Worm (Caenorhabditis elegans) whole organism, L4 larva: ENCODE results near the gene C28C12.1.
A peak's percentile ranks its signal among the peaks of the same experiment; 100 is the strongest.

Source experiments
- D1046.2 ChIP-seq: fragments of 200-800 bp; sonication (Bioruptor generic); IDR thresholded peaks from 2 replicates; pipeline ENCODE4 v1.3.6; 2022; ENCODE audit warnings: missing genetic modification characterization, missing compliant biosample characterization
- F10B5.3 ChIP-seq: sonication (generic microtip); optimal IDR thresholded peaks from 2 replicates; lab custom pipeline; 2016; ENCODE audit warnings: mild to moderate bottlenecking, missing genetic modification characterization, missing compliant biosample characterization
- F37D6.2 ChIP-seq: sonication (generic microtip); optimal IDR thresholded peaks from 2 replicates; lab custom pipeline; 2016; ENCODE audit warnings: mild to moderate bottlenecking, missing genetic modification characterization, missing compliant biosample characterization
- R02D3.7 ChIP-seq: fragments of 150-350 bp; sonication (generic microtip); optimal IDR thresholded peaks from 3 replicates; lab custom pipeline; 2014; ENCODE audit warnings: missing biosample characterization, missing genetic modification characterization
- Y105C5A.15 ChIP-seq: fragments of 200-800 bp; sonication (Bioruptor generic); IDR thresholded peaks from 2 replicates; pipeline ENCODE4 v1.3.6; 2022; ENCODE audit warnings: missing genetic modification characterization, missing compliant biosample characterization
- Y75B8A.6 ChIP-seq: fragments of 200-800 bp; sonication (Bioruptor generic); IDR thresholded peaks from 2 replicates; pipeline ENCODE4 v1.3.6; 2022; ENCODE audit warnings: missing genetic modification reagents, missing genetic modification characterization, missing compliant biosample characterization
- ZK337.2 ChIP-seq: fragments of 200-800 bp; sonication (Bioruptor generic); IDR thresholded peaks from 2 replicates; pipeline ENCODE4 v1.3.6; 2022; ENCODE audit warnings: missing genetic modification reagents, missing genetic modification characterization, missing compliant biosample characterization
- aha-1 ChIP-seq: fragments of 150-350 bp; peaks from one replicate; lab custom pipeline; 2014; ENCODE audit warnings: missing biosample characterization, missing genetic modification characterization
- aly-2 ChIP-seq: sonication (generic microtip); optimal IDR thresholded peaks from 2 replicates; lab custom pipeline; 2018; ENCODE audit warnings: missing biosample characterization, missing genetic modification characterization
- ama-1 ChIP-seq: fragments of 150-350 bp; optimal IDR thresholded peaks from 2 replicates; lab custom pipeline; 2014; ENCODE audit warnings: inconsistent platforms, mixed read lengths
- ceh-20 ChIP-seq: fragments of 200-800 bp; sonication (Bioruptor generic); IDR thresholded peaks from 2 replicates; pipeline ENCODE4 v1.3.6; 2022; ENCODE audit warnings: missing genetic modification reagents, missing genetic modification characterization, missing compliant biosample characterization
- ceh-28 ChIP-seq: fragments of 150-350 bp; optimal IDR thresholded peaks from 2 replicates; lab custom pipeline; 2014; ENCODE audit warnings: missing biosample characterization, missing genetic modification reagents, missing genetic modification characterization
- ceh-62 ChIP-seq: sonication (generic microtip); optimal IDR thresholded peaks from 2 replicates; lab custom pipeline; 2017; ENCODE audit warnings: missing biosample characterization, missing genetic modification characterization
- ces-1 ChIP-seq: fragments of 150-350 bp; sonication (generic microtip); optimal IDR thresholded peaks from 4 replicates; lab custom pipeline; 2014; ENCODE audit warnings: missing biosample characterization, missing genetic modification reagents, missing genetic modification characterization
- cey-2 ChIP-seq: sonication (generic microtip); optimal IDR thresholded peaks from 3 replicates; lab custom pipeline; 2017; ENCODE audit warnings: missing genetic modification characterization, mild to moderate bottlenecking, missing compliant biosample characterization, antibody characterized with exemption, borderline replicate concordance; ENCODE audit not compliant: insufficient read depth
- ctbp-1 ChIP-seq: fragments of 200-800 bp; sonication (Bioruptor generic); IDR thresholded peaks from 2 replicates; pipeline ENCODE4 v1.3.6; 2022; ENCODE audit warnings: missing genetic modification reagents, missing genetic modification characterization, missing compliant biosample characterization
- daf-12 ChIP-seq: fragments of 150-350 bp; optimal IDR thresholded peaks from 2 replicates; lab custom pipeline; 2014; ENCODE audit warnings: missing biosample characterization, missing genetic modification reagents, missing genetic modification characterization
- dmd-6 ChIP-seq: fragments of 200-800 bp; sonication (Bioruptor generic); IDR thresholded peaks from 2 replicates; pipeline ENCODE4 v1.3.6; 2022; ENCODE audit warnings: missing genetic modification reagents, missing genetic modification characterization, missing compliant biosample characterization
- egl-27 ChIP-seq: sonication (generic microtip); optimal IDR thresholded peaks from 3 replicates; lab custom pipeline; 2017; ENCODE audit warnings: missing biosample characterization, missing genetic modification reagents, missing genetic modification characterization
- egl-43 ChIP-seq: fragments of 200-800 bp; sonication (Bioruptor generic); IDR thresholded peaks from 2 replicates; pipeline ENCODE4 v1.3.6; 2022; ENCODE audit warnings: missing genetic modification reagents, missing genetic modification characterization, missing compliant biosample characterization
- fos-1 ChIP-seq: fragments of 150-350 bp; optimal IDR thresholded peaks from 2 replicates; lab custom pipeline; 2014; ENCODE audit warnings: missing biosample characterization, missing genetic modification characterization
- gei-8 ChIP-seq: fragments of 200-800 bp; sonication (Bioruptor generic); optimal IDR thresholded peaks from 2 replicates; lab custom pipeline; 2018; ENCODE audit warnings: mild to moderate bottlenecking, missing genetic modification characterization, missing compliant biosample characterization
- hlh-11 ChIP-seq: fragments of 200-800 bp; sonication (Bioruptor generic); optimal IDR thresholded peaks from 2 replicates; lab custom pipeline; 2018; ENCODE audit warnings: mild to moderate bottlenecking, missing genetic modification characterization, missing compliant biosample characterization
- jun-1 ChIP-seq: fragments of 150-350 bp; optimal IDR thresholded peaks from 2 replicates; lab custom pipeline; 2014; ENCODE audit warnings: missing biosample characterization, missing genetic modification reagents, missing genetic modification characterization
- lin-13 ChIP-seq: fragments of 150-350 bp; optimal IDR thresholded peaks from 2 replicates; lab custom pipeline; 2014; ENCODE audit warnings: missing biosample characterization, missing genetic modification reagents, missing genetic modification characterization
- lin-15B ChIP-seq: fragments of 150-350 bp; sonication (generic microtip); optimal IDR thresholded peaks from 3 replicates; lab custom pipeline; 2014; ENCODE audit warnings: missing biosample characterization, missing genetic modification characterization
- lin-38 ChIP-seq: fragments of 200-800 bp; sonication (Bioruptor generic); IDR thresholded peaks from 2 replicates; pipeline ENCODE4 v1.3.6; 2022; ENCODE audit warnings: missing genetic modification reagents, missing genetic modification characterization, missing compliant biosample characterization
- lsy-2 ChIP-seq, 2 experiments: fragments of 150-350 bp in 1 of 2; sonication (generic microtip) in 1 of 2; optimal IDR thresholded peaks; 2 replicates each; lab custom pipeline; 2014 to 2017; ENCODE audit warnings: missing biosample characterization in 2 of 2, missing genetic modification characterization in 2 of 2
- madf-9 ChIP-seq: fragments of 200-800 bp; sonication (Bioruptor generic); conservative IDR thresholded peaks from 2 replicates; pipeline ENCODE4 v1.3.6; 2022; ENCODE audit warnings: missing genetic modification reagents, missing genetic modification characterization, missing compliant biosample characterization
- mdt-29 ChIP-seq: fragments of 200-800 bp; sonication (Bioruptor generic); IDR thresholded peaks from 2 replicates; pipeline ENCODE4 v1.3.6; 2022; ENCODE audit warnings: missing genetic modification reagents, missing genetic modification characterization, missing compliant biosample characterization
- mes-2 ChIP-seq: sonication (generic microtip); optimal IDR thresholded peaks from 2 replicates; lab custom pipeline; 2016; ENCODE audit warnings: missing genotype, mild to moderate bottlenecking, missing genetic modification characterization, missing compliant biosample characterization; ENCODE audit not compliant: poor library complexity, severe bottlenecking
- mxl-3 ChIP-seq: fragments of 200-800 bp; sonication (Bioruptor generic); optimal IDR thresholded peaks from 2 replicates; lab custom pipeline; 2018; ENCODE audit warnings: mild to moderate bottlenecking, missing genetic modification characterization, missing compliant biosample characterization
- nhr-11 ChIP-seq: fragments of 150-350 bp; optimal IDR thresholded peaks from 2 replicates; lab custom pipeline; 2014; ENCODE audit warnings: missing biosample characterization, missing genetic modification characterization
- nhr-111 ChIP-seq: fragments of 200-800 bp; sonication (Bioruptor generic); optimal IDR thresholded peaks from 2 replicates; lab custom pipeline; 2018; ENCODE audit warnings: mild to moderate bottlenecking, missing genetic modification characterization, missing compliant biosample characterization
- nhr-28 ChIP-seq: fragments of 150-350 bp; optimal IDR thresholded peaks from 2 replicates; lab custom pipeline; 2014; ENCODE audit warnings: missing biosample characterization, missing genetic modification characterization
- nhr-6 ChIP-seq: fragments of 150-350 bp; optimal IDR thresholded peaks from 2 replicates; lab custom pipeline; 2014; ENCODE audit warnings: missing biosample characterization, missing genetic modification characterization
- pha-4 ChIP-seq, 2 experiments: fragments of 150-350 bp in 1 of 2; fragments of 200-800 bp in 1 of 2; sonication (Bioruptor generic) in 1 of 2; IDR thresholded peaks in 1 of 2; optimal IDR thresholded peaks in 1 of 2; 2 replicates each; pipeline versions ENCODE4 v1.3.6 to Lab custom; 2014 to 2022; ENCODE audit warnings: missing genetic modification characterization in 2 of 2, missing genetic modification reagents in 2 of 2, missing biosample characterization in 1 of 2, missing compliant biosample characterization in 1 of 2
- saeg-2 ChIP-seq: fragments of 200-800 bp; sonication (Bioruptor generic); IDR thresholded peaks from 2 replicates; pipeline ENCODE4 v1.3.6; 2022; ENCODE audit warnings: missing genetic modification reagents, missing genetic modification characterization, missing compliant biosample characterization
- skn-1 ChIP-seq: fragments of 150-350 bp; optimal IDR thresholded peaks from 2 replicates; lab custom pipeline; 2014; ENCODE audit warnings: missing biosample characterization, missing genetic modification characterization
- spr-1 ChIP-seq: sonication (generic microtip); optimal IDR thresholded peaks from 2 replicates; lab custom pipeline; 2016; ENCODE audit warnings: mild to moderate bottlenecking, missing genetic modification characterization, missing compliant biosample characterization
- tag-97 ChIP-seq: fragments of 200-800 bp; sonication (Bioruptor generic); IDR thresholded peaks from 2 replicates; pipeline ENCODE4 v1.3.6; 2022; ENCODE audit warnings: missing genetic modification characterization, missing compliant biosample characterization
- tra-1 ChIP-seq: fragments of 200-800 bp; sonication (Bioruptor generic); IDR thresholded peaks from 2 replicates; pipeline ENCODE4 v1.3.6; 2022; ENCODE audit warnings: missing genetic modification reagents, missing genetic modification characterization, missing compliant biosample characterization
- unc-62 ChIP-seq, 3 experiments: fragments of 150-350 bp in 1 of 3; sonication (generic microtip); optimal IDR thresholded peaks in 2 of 3; peaks in 1 of 3; 1 replicate in 1 of 3; 2 replicates in 2 of 3; lab custom pipeline; 2014 to 2017; ENCODE audit warnings: missing biosample characterization in 3 of 3, missing genetic modification characterization in 3 of 3, missing genetic modification reagents in 3 of 3, missing genotype in 1 of 3
- zfp-2 ChIP-seq: sonication (generic microtip); optimal IDR thresholded peaks from 2 replicates; lab custom pipeline; 2016; ENCODE audit warnings: mild to moderate bottlenecking, missing genetic modification characterization, missing compliant biosample characterization
- zfp-3 ChIP-seq: fragments of 200-800 bp; sonication (Bioruptor generic); conservative IDR thresholded peaks from 2 replicates; pipeline ENCODE4 v1.3.6; 2022; ENCODE audit warnings: missing genetic modification reagents, missing genetic modification characterization, missing compliant biosample characterization
- zip-2 ChIP-seq: fragments of 150-350 bp; optimal IDR thresholded peaks from 2 replicates; lab custom pipeline; 2014; ENCODE audit warnings: missing biosample characterization, missing genetic modification characterization

Gene C28C12.1

ce11 chrIV:8529039-8529438 lies 27.6 kb downstream of the C28C12.1 start (continued):
- no peak for TF ChIP-seq Y105C5A.15 (GFP tag; lab: Robert Waterston, UW)
- peak in 1 of 2 experiments; percentile 56 for TF ChIP-seq lsy-2 (tag; optimal IDR thresholded peaks at IDR 0.05; lab: Kevin White, UChicago)
- TF ChIP-seq mxl-3 (GFP tag; lab: Kevin White, UChicago): peak; percentile 43
- TF ChIP-seq ctbp-1 (GFP tag; lab: Robert Waterston, UW): 0 out of 2 replicates have a peak, but pooled peaks have one; percentile 8
- no peak for TF ChIP-seq gei-8 (GFP tag; lab: Kevin White, UChicago)
- TF ChIP-seq R02D3.7 (tag; lab: Kevin White, UChicago): no peak
- TF ChIP-seq zfp-2 (tag; lab: Kevin White, UChicago): no peak
- no peak for TF ChIP-seq D1046.2 (GFP tag; lab: Robert Waterston, UW)
- TF ChIP-seq dmd-6 (GFP tag; lab: Robert Waterston, UW): peak; percentile 69
- peak; percentile 74 for TF ChIP-seq hlh-11 (tag; lab: Kevin White, UChicago)

- TF ChIP-seq F37D6.2 (tag; lab: Kevin White, UChicago) (no peak), tag-97 (GFP tag; lab: Robert Waterston, UW) (no peak), ces-1 (GFP tag; lab: Kevin White, UChicago) (no peak), ceh-28 (tag; lab: Kevin White, UChicago) (no peak), mes-2 (tag; lab: Kevin White, UChicago) (peak; percentile 40), saeg-2 (peak; percentile 77; the same call in 1 of the 2 replicates), jun-1 (tag; lab: Kevin White, UChicago) (peak; percentile 47), zfp-2 (tag; lab: Kevin White, UChicago) (no peak), lin-15B (no peak), fos-1 (tag; lab: Kevin White, UChicago) (peak; percentile 76), cey-2 (tag; lab: Kevin White, UChicago) (peak; percentile 95), tra-1 (GFP tag; lab: Robert Waterston, UW) (peak; percentile 94), ama-1 (peak; percentile 0), egl-27 (tag; lab: Kevin White, UChicago) (no peak), ceh-62 (tag; lab: Kevin White, UChicago) (no peak), egl-43 (GFP tag; lab: Robert Waterston, UW) (no peak), gei-8 (GFP tag; lab: Kevin White, UChicago) (peak; percentile 85), aha-1 (tag; lab: Kevin White, UChicago) (peak; percentile 98), R02D3.7 (tag; lab: Kevin White, UChicago) (no peak), nhr-111 (GFP tag; lab: Kevin White, UChicago) (no peak), nhr-28 (tag; lab: Kevin White, UChicago) (peak; percentile 99), lin-38 (GFP tag; lab: Robert Waterston, UW) (peak; percentile 25; the same call in 1 of the 2 replicates), pha-4 (GFP tag; IDR thresholded peaks at IDR 0.05; lab: Robert Waterston, UW) (peak; percentile 66; the same call in 1 of the 2 replicates), pha-4 (tag; optimal IDR thresholded peaks at IDR 0.05; lab: Kevin White, UChicago) (no peak), daf-12 (tag; lab: Kevin White, UChicago) (no peak), nhr-6 (tag; lab: Kevin White, UChicago) (peak; percentile 91), skn-1 (tag; lab: Kevin White, UChicago) (no peak), F10B5.3 (tag; lab: Kevin White, UChicago) (no peak), spr-1 (tag; lab: Kevin White, UChicago) (no peak), ZK337.2 (no peak), lin-13 (GFP tag; lab: Kevin White, UChicago) (peak; percentile 15), zip-2 (peak; percentile 26), zfp-3 (GFP tag; lab: Robert Waterston, UW) (peak; percentile 61; the same call in 1 of the 2 replicates), nhr-11 (tag; lab: Kevin White, UChicago) (no peak), Y75B8A.6 (GFP tag; lab: Robert Waterston, UW) (no peak), unc-62 (GFP tag; optimal IDR thresholded peaks at IDR 0.05 in 1 of 2; lab: Kevin White, UChicago) (peak; percentile 20 to 100), unc-62 (tag; optimal IDR thresholded peaks at IDR 0.05; lab: Kevin White, UChicago) (no peak), madf-9 (GFP tag; lab: Robert Waterston, UW) (no peak), ceh-20 (GFP tag; lab: Robert Waterston, UW) (peak; percentile 87), aly-2 (tag; lab: Kevin White, UChicago) (no peak), mdt-29 (GFP tag; lab: Robert Waterston, UW) (no peak)
Observed at ce11 chrIV:8530042-8531027, 28.9 kb downstream of the C28C12.1 start.
